Worm (Caenorhabditis elegans): ENCODE measurements around the gene W06G6.10.

Gene W06G6.10

DNA sequence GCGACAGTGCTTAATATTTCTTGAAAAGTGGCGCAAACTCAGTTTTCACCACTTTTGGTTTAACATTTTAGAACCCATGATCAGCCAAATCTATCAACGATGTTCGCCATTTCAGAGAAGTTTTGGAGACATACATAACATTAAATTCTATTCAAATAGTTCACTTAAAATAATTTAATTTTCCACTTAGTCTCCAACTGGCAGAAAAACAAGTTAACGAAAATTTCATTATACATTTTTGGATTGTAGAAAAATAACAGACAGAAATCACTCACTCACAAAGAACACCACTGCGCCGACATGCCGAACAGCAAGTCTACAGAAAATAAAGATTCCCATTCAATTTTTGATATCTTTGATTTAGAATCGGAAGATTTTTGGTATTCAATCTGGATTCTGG lies 33.0 kb upstream of the W06G6.10 start, which contains the start of gene srw-44:
srw-44 (plus strand) TSS at position 301 of the 400 bp plus-strand sequence.
- no peak for TF ChIP-seq lsy-2 (tag; optimal IDR thresholded peaks at IDR 0.05)
- no peak for TF ChIP-seq nhr-12 (tag; optimal IDR thresholded peaks at IDR 0.05)
- TF ChIP-seq ceh-39 (tag; optimal IDR thresholded peaks at IDR 0.05) = no peak
- no peak for TF ChIP-seq nhr-2 (tag; optimal IDR thresholded peaks at IDR 0.05)
- TF ChIP-seq elt-1 (tag; optimal IDR thresholded peaks at IDR 0.05; ENCODE audit: borderline replicate concordance, insufficient read depth) = no peak
- no peak for TF ChIP-seq sptf-1 (tag; optimal IDR thresholded peaks at IDR 0.05)
- no peak for TF ChIP-seq snpc-4 (tag; optimal IDR thresholded peaks at IDR 0.05)

ce11 chrV:16679237-16679636 lies 32.2 kb upstream of the W06G6.10 start, which contains the start of gene srz-103:
srz-103 (minus strand) TSS chrV:16679337.
- TF ChIP-seq lin-13 (tag; optimal IDR thresholded peaks at IDR 0.05) (no peak), sem-2 (GFP tag; optimal IDR thresholded peaks at IDR 0.05) (no peak), unc-62 (GFP tag; optimal IDR thresholded peaks at IDR 0.05) (no peak), hlh-1 (tag; optimal IDR thresholded peaks at IDR 0.05) (no peak), nhr-28 (tag; optimal IDR thresholded peaks at IDR 0.05) (no peak), mab-5 (tag; optimal IDR thresholded peaks at IDR 0.05) (no peak), pha-4 (tag; optimal IDR thresholded peaks at IDR 0.05) (no peak), tbx-8 (GFP tag; optimal IDR thresholded peaks at IDR 0.05) (no peak)

DNA sequence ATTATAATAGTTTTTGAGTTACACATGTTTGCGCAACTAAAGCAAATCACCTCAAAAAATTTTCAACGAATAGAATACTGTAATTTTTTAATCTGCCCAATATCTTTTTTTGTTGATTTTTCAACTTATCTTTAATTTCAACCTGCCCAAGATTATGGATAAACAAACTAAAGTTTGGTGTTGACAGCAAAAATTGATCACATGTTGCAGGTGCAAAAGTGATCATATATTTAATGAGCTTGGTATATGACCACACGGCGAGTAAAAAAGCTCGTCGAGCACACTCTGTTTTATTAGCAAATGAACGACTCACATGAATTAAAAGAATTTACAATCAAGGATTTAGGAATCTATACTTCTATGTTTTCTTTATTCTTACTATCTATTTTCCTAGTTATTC lies 28.6 kb upstream of the W06G6.10 start, which contains the start of gene srz-1:
srz-1 (plus strand) TSS at position 301 of the 400 bp plus-strand sequence.
- TF ChIP-seq nhr-2 (tag; optimal IDR thresholded peaks at IDR 0.05) (no peak), lin-13 (tag; optimal IDR thresholded peaks at IDR 0.05) (no peak), ceh-83 (GFP tag; optimal IDR thresholded peaks at IDR 0.05) (no peak), nhr-237 (tag; optimal IDR thresholded peaks at IDR 0.05) (no peak), sptf-1 (tag; optimal IDR thresholded peaks at IDR 0.05) (no peak), drap-1 (GFP tag; optimal IDR thresholded peaks at IDR 0.05) (no peak), snpc-4 (tag; optimal IDR thresholded peaks at IDR 0.05) (no peak), M03D4.4 (tag; optimal IDR thresholded peaks at IDR 0.05) (no peak), mep-1 (tag; optimal IDR thresholded peaks at IDR 0.05) (no peak), ceh-39 (tag; optimal IDR thresholded peaks at IDR 0.05) (no peak), nhr-28 (tag; optimal IDR thresholded peaks at IDR 0.05) (no peak), hlh-1 (tag; optimal IDR thresholded peaks at IDR 0.05) (no peak), mab-5 (tag; optimal IDR thresholded peaks at IDR 0.05) (no peak), tbx-8 (GFP tag; optimal IDR thresholded peaks at IDR 0.05) (no peak), unc-39 (tag; optimal IDR thresholded peaks at IDR 0.05) (no peak), nhr-76 (tag; optimal IDR thresholded peaks at IDR 0.05) (no peak), ham-2 (GFP tag; optimal IDR thresholded peaks at IDR 0.05) (no peak), lin-32 (GFP tag; optimal IDR thresholded peaks at IDR 0.05) (no peak)

DNA sequence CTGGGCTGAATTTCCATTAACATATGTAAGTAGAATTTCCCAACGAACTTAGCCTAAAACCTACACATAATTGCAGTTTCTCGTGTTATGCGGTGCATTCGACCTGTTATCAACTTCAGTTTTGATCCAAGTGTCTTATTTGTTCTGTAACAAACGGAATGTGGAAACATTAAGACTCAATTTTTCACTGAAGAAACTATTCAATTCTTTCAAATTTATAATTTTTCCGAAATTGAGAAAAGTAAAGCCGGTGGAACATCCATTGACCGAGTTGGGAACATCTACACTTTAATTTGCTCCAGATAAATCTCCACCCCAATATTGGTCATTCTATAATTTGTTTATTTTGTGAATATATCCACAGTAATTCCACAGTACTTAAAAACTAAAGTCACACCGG lies 27.4 kb upstream of the W06G6.10 start:
- TF ChIP-seq blmp-1 (tag; optimal IDR thresholded peaks at IDR 0.05) = no peak
- no peak for TF ChIP-seq ham-2 (GFP tag; optimal IDR thresholded peaks at IDR 0.05)
- no peak for TF ChIP-seq nhr-2 (tag; optimal IDR thresholded peaks at IDR 0.05)
- TF ChIP-seq ceh-43 (GFP tag; optimal IDR thresholded peaks at IDR 0.05) = no peak
- no peak for TF ChIP-seq cnd-1 (tag; optimal IDR thresholded peaks at IDR 0.05)
- TF ChIP-seq nhr-237 (tag; optimal IDR thresholded peaks at IDR 0.05) = no peak
- no peak for TF ChIP-seq bed-3 (GFP tag; optimal IDR thresholded peaks at IDR 0.05)
- TF ChIP-seq sptf-1 (tag; optimal IDR thresholded peaks at IDR 0.05) = no peak
- no peak for TF ChIP-seq mep-1 (tag; optimal IDR thresholded peaks at IDR 0.05)
- no peak for TF ChIP-seq lin-13 (tag; optimal IDR thresholded peaks at IDR 0.05)
- TF ChIP-seq mab-5 (tag; optimal IDR thresholded peaks at IDR 0.05) = no peak

- no peak for TF ChIP-seq nhr-2 (tag; optimal IDR thresholded peaks at IDR 0.05)
- TF ChIP-seq sem-2 (GFP tag; optimal IDR thresholded peaks at IDR 0.05) = no peak
- TF ChIP-seq hlh-1 (tag; optimal IDR thresholded peaks at IDR 0.05) = no peak
- TF ChIP-seq pha-4 (tag; optimal IDR thresholded peaks at IDR 0.05) = no peak
- TF ChIP-seq unc-39 (tag; optimal IDR thresholded peaks at IDR 0.05) = no peak
- TF ChIP-seq unc-62 (GFP tag; optimal IDR thresholded peaks at IDR 0.05) = no peak
Observed at ce11 chrV:16672198-16672597, 25.2 kb upstream of the W06G6.10 start, which contains the start of gene F14F8.8. F14F8.8 (minus strand) TSS chrV:16672298.

ce11 chrV:16671190-16671589 lies 24.2 kb upstream of the W06G6.10 start, which contains the start of gene str-61:
str-61 (minus strand) TSS chrV:16671290.
- TF ChIP-seq snpc-4 (tag; optimal IDR thresholded peaks at IDR 0.05) (no peak), ham-2 (GFP tag; optimal IDR thresholded peaks at IDR 0.05) (no peak), cnd-1 (tag; optimal IDR thresholded peaks at IDR 0.05) (no peak), sptf-1 (tag; optimal IDR thresholded peaks at IDR 0.05) (no peak), sem-2 (GFP tag; optimal IDR thresholded peaks at IDR 0.05) (no peak), lsy-2 (tag; optimal IDR thresholded peaks at IDR 0.05) (no peak), ceh-43 (GFP tag; optimal IDR thresholded peaks at IDR 0.05) (no peak), unc-62 (GFP tag; optimal IDR thresholded peaks at IDR 0.05) (no peak), drap-1 (GFP tag; optimal IDR thresholded peaks at IDR 0.05) (no peak), mep-1 (tag; optimal IDR thresholded peaks at IDR 0.05) (no peak), mls-2 (tag; optimal IDR thresholded peaks at IDR 0.05) (no peak), ces-1 (GFP tag; optimal IDR thresholded peaks at IDR 0.05) (no peak), ceh-83 (GFP tag; optimal IDR thresholded peaks at IDR 0.05) (no peak), tbx-8 (GFP tag; optimal IDR thresholded peaks at IDR 0.05) (no peak), bed-3 (GFP tag; optimal IDR thresholded peaks at IDR 0.05) (no peak), lin-13 (tag; optimal IDR thresholded peaks at IDR 0.05) (no peak), mab-5 (tag; optimal IDR thresholded peaks at IDR 0.05) (no peak), unc-120 (tag; optimal IDR thresholded peaks at IDR 0.05; ENCODE audit: poor library complexity, severe bottlenecking) (no peak), zip-8 (tag; optimal IDR thresholded peaks at IDR 0.05) (no peak), elt-3 (tag; optimal IDR thresholded peaks at IDR 0.05) (no peak)
